Fruit fly (Drosophila melanogaster) whole organism: ENCODE measurements around the gene CG46462.

Source experiments
- CG8478 ChIP-seq: fragments of >200 bp; optimal IDR thresholded peaks from 2 replicates; lab custom pipeline; 2018; ENCODE audit warnings: inconsistent platforms
- EcR ChIP-seq, 2 experiments: fragments of >200 bp; optimal IDR thresholded peaks; 2 replicates each; lab custom pipeline; 2017; ENCODE audit warnings: missing biosample characterization in 2 of 2, missing genetic modification characterization in 2 of 2, missing genetic modification reagents in 2 of 2
- pan ChIP-seq: fragments of >200 bp; optimal IDR thresholded peaks from 2 replicates; lab custom pipeline; 2017
- psq ChIP-seq: fragments of >200 bp; optimal IDR thresholded peaks from 2 replicates; lab custom pipeline; 2017

DNA sequence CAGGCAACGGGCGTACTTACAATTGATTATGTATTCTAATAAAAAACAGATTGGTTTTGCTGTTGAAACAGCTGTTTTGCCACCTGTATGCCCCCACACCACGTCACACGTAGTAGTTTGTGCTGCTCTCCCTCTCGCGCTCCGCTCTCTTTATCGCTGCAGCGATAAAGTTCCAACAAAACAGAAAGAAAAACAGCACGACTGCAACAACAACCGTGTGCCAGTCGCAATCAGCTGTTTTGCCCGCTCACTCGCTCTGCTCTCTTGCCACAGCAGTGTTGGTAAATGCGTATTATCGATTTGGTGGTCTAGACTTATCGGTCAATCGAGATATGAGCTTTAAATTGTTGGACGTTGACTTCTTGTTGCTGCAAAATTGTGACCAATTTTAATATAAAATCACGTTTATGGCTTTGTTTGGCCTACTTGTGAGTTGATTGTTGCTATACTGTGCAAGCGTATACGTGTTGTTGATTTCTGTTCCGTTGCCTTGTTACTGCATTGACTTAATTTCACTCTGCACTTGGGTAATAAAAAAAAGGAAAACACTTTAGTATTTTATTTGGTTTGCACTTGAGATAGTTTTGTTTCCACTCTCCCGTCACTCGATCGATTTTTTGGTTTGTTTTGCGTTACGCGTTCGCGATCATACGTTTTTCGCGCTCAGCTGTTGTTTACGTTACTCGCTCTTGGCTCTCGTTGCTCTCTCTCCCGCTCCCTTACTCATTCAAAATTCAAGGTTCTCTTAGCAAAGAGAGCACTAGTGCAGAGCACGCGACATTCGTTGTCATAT, 34.4 kb upstream of the CG46462 start:
- TF ChIP-seq CG8478 (no peak), EcR (GFP tag; optimal IDR thresholded peaks at IDR 0.05; lab: Kevin White, UChicago) (no peak), pan (peak; percentile 34), psq (lab: Kevin White, UChicago) (no peak)
